Fruit fly (Drosophila melanogaster): ENCODE measurements around the gene CG11815.

Gene CG11815

DNA sequence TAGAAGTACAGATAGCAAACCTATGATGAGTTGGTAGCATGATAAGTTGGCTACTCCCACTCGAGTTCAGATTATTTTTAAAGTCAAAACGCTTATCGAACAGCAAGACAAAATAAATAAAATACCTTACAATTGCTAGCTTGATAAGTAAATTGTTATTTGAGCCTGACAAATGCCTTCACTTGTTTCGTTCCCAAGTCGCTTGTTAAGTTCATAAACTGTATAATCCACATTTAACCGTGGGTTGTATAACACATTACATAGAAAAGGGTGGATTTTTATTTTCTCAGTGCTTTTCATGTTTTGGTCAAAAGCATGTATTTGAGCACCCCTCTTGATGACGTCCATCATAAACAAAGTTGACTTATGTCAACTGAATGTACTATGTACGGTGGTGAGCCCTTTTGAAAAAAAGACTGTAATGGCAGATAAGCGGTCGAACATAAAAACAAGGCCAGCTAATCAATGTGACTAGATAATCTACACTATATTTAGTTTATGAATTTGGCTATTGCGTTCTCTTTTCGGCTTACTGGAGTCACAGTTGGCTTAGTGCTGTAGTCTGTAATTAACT, 2.1 kb downstream of the CG11815 start:
- TF ChIP-seq CG10348 (GFP tag; IDR thresholded peaks at IDR 0.05) (no peak), gl (tag; optimal IDR thresholded peaks at IDR 0.05) (no peak), Ets98B (GFP tag; IDR thresholded peaks at IDR 0.05) (no peak), CG32121 (GFP tag; IDR thresholded peaks at IDR 0.05) (no peak), CG15710 (tag; optimal IDR thresholded peaks at IDR 0.05) (no peak), CG17806 (tag; optimal IDR thresholded peaks at IDR 0.05) (no peak), Pif1B (GFP tag; optimal IDR thresholded peaks at IDR 0.05) (no peak), EcR (GFP tag; optimal IDR thresholded peaks at IDR 0.05) (no peak), CG9948 (tag; optimal IDR thresholded peaks at IDR 0.05) (no peak), fd96Ca (GFP tag; IDR thresholded peaks at IDR 0.05) (no peak), CG8159 (tag; optimal IDR thresholded peaks at IDR 0.05) (no peak), CG8301 (tag; optimal IDR thresholded peaks at IDR 0.05) (no peak), CG4496 (GFP tag; IDR thresholded peaks at IDR 0.05) (no peak), D1 (tag; optimal IDR thresholded peaks at IDR 0.05) (no peak), CG34367 (tag; optimal IDR thresholded peaks at IDR 0.05) (no peak), Snoo (tag; optimal IDR thresholded peaks at IDR 0.05) (no peak), CG12605 (GFP tag; IDR thresholded peaks at IDR 0.05) (no peak), Pif1A (GFP tag; optimal IDR thresholded peaks at IDR 0.05) (no peak), rn (GFP tag; IDR thresholded peaks at IDR 0.05) (no peak), CG13204 (GFP tag; optimal IDR thresholded peaks at IDR 0.05) (no peak)

dm6 chr3L:1968401-1968800, 2.6 kb downstream of the CG11815 start:
- TF ChIP-seq CG8301 (tag; optimal IDR thresholded peaks at IDR 0.05) (no peak), CG34367 (tag; optimal IDR thresholded peaks at IDR 0.05) (no peak), EcR (GFP tag; optimal IDR thresholded peaks at IDR 0.05) (no peak), Ets98B (GFP tag; IDR thresholded peaks at IDR 0.05) (no peak), CG10348 (GFP tag; IDR thresholded peaks at IDR 0.05) (no peak), CG32121 (GFP tag; IDR thresholded peaks at IDR 0.05) (no peak), CG9948 (tag; optimal IDR thresholded peaks at IDR 0.05) (no peak), CG13204 (GFP tag; optimal IDR thresholded peaks at IDR 0.05) (no peak), CG12605 (GFP tag; IDR thresholded peaks at IDR 0.05) (no peak), CG17806 (tag; optimal IDR thresholded peaks at IDR 0.05) (no peak), Snoo (tag; optimal IDR thresholded peaks at IDR 0.05) (no peak), fd96Ca (GFP tag; IDR thresholded peaks at IDR 0.05) (no peak), rn (GFP tag; IDR thresholded peaks at IDR 0.05) (no peak), gl (tag; optimal IDR thresholded peaks at IDR 0.05) (no peak), CG4496 (GFP tag; IDR thresholded peaks at IDR 0.05) (no peak), Pif1A (GFP tag; optimal IDR thresholded peaks at IDR 0.05) (no peak), D1 (tag; optimal IDR thresholded peaks at IDR 0.05) (no peak), CG15710 (tag; optimal IDR thresholded peaks at IDR 0.05) (no peak), CG8159 (tag; optimal IDR thresholded peaks at IDR 0.05) (no peak), CG14655 (GFP tag; optimal IDR thresholded peaks at IDR 0.05) (no peak)

- TF ChIP-seq CG12605 (GFP tag; IDR thresholded peaks at IDR 0.05), result no peak
- no peak for TF ChIP-seq CG32121 (GFP tag; IDR thresholded peaks at IDR 0.05)
- TF ChIP-seq gl (tag; optimal IDR thresholded peaks at IDR 0.05), result no peak
- TF ChIP-seq CG13204 (GFP tag; optimal IDR thresholded peaks at IDR 0.05), result no peak
- TF ChIP-seq CG9948 (tag; optimal IDR thresholded peaks at IDR 0.05), result no peak
- no peak for TF ChIP-seq CG4496 (GFP tag; IDR thresholded peaks at IDR 0.05)
Observed at dm6 chr3L:1967452-1968310, 3.3 kb downstream of the CG11815 start.

DNA sequence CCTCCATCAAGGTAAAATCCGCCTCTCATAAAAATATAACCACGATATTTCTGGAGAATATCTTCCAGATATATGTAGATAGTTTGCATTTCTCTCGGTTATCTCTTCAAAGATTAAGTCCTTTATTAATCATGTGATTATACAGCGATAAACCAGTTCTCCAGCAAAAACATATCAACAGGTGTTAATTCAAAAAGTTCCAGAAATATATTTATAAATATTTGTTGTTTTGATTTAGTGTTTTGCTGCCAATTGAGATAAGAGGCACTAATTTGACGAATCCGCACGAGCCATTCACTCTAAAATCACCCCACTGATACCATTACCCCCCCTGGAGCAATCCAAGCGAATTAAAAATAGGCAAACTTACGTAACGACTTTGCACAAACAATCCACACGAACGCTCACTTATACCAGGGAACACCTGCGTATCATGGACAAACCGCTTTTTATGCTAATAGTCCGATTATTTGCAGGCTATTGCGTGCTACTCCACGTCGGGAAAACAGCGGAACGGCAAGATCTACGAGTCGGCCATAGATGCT, 6.3 kb downstream of the CG11815 start:
- TF ChIP-seq CG8159 (tag; optimal IDR thresholded peaks at IDR 0.05), result no peak
- no peak for TF ChIP-seq Snoo (tag; optimal IDR thresholded peaks at IDR 0.05)
- TF ChIP-seq CG17806 (tag; optimal IDR thresholded peaks at IDR 0.05), result no peak
- no peak for TF ChIP-seq CG10348 (GFP tag; IDR thresholded peaks at IDR 0.05)
- no peak for TF ChIP-seq EcR (GFP tag; optimal IDR thresholded peaks at IDR 0.05)
- TF ChIP-seq CG34367 (tag; optimal IDR thresholded peaks at IDR 0.05), result no peak
- no peak for TF ChIP-seq CG15710 (tag; optimal IDR thresholded peaks at IDR 0.05)
- TF ChIP-seq rn (GFP tag; IDR thresholded peaks at IDR 0.05), result no peak
- TF ChIP-seq CG12605 (GFP tag; IDR thresholded peaks at IDR 0.05), result no peak
- no peak for TF ChIP-seq fd96Ca (GFP tag; IDR thresholded peaks at IDR 0.05)
- TF ChIP-seq Ets98B (GFP tag; IDR thresholded peaks at IDR 0.05), result no peak

dm6 chr3L:1964099-1964498, 6.9 kb downstream of the CG11815 start, which contains the start of gene mv:
Gene mv (minus strand): TSS chr3L:1964178.
- no peak for TF ChIP-seq CG10348 (GFP tag; IDR thresholded peaks at IDR 0.05)
- 0 out of 2 replicates have a peak, but pooled peaks have one; percentile 51 for TF ChIP-seq CG12605 (GFP tag; IDR thresholded peaks at IDR 0.05)
- no peak for TF ChIP-seq Snoo (tag; optimal IDR thresholded peaks at IDR 0.05)

dm6 chr3L:1962964-1963363, 8.0 kb downstream of the CG11815 start, which contains the start of gene SCOT:
Gene SCOT (plus strand): TSS chr3L:1963143.
- TF ChIP-seq CG34367 (tag; optimal IDR thresholded peaks at IDR 0.05), result peak; percentile 93
- peak; percentile 98 for TF ChIP-seq Ets98B (GFP tag; IDR thresholded peaks at IDR 0.05)
- TF ChIP-seq CG17806 (tag; optimal IDR thresholded peaks at IDR 0.05), result peak; percentile 92
- TF ChIP-seq D1 (tag; optimal IDR thresholded peaks at IDR 0.05), result no peak
- TF ChIP-seq CG15710 (tag; optimal IDR thresholded peaks at IDR 0.05), result peak; percentile 93
- TF ChIP-seq CG10348 (GFP tag; IDR thresholded peaks at IDR 0.05), result peak; percentile 91
- TF ChIP-seq Snoo (tag; optimal IDR thresholded peaks at IDR 0.05), result no peak
- TF ChIP-seq CG14655 (GFP tag; optimal IDR thresholded peaks at IDR 0.05), result peak; percentile 97
- TF ChIP-seq Pif1B (GFP tag; optimal IDR thresholded peaks at IDR 0.05), result peak; percentile 93
- TF ChIP-seq CG8159 (tag; optimal IDR thresholded peaks at IDR 0.05), result peak; percentile 89
- TF ChIP-seq EcR (GFP tag; optimal IDR thresholded peaks at IDR 0.05), result no peak
- TF ChIP-seq rn (GFP tag; IDR thresholded peaks at IDR 0.05), result peak; percentile 95
- TF ChIP-seq CG32121 (GFP tag; IDR thresholded peaks at IDR 0.05), result peak; percentile 97
- TF ChIP-seq fd96Ca (GFP tag; IDR thresholded peaks at IDR 0.05), result peak; percentile 98
- TF ChIP-seq Pif1A (GFP tag; optimal IDR thresholded peaks at IDR 0.05), result peak; percentile 95
- peak; percentile 95 for TF ChIP-seq CG8301 (tag; optimal IDR thresholded peaks at IDR 0.05)
- TF ChIP-seq CG13204 (GFP tag; optimal IDR thresholded peaks at IDR 0.05), result peak; percentile 82
- peak; percentile 87 for TF ChIP-seq CG9948 (tag; optimal IDR thresholded peaks at IDR 0.05)
- TF ChIP-seq CG12605 (GFP tag; IDR thresholded peaks at IDR 0.05), result peak; percentile 98
- peak; percentile 86 for TF ChIP-seq gl (tag; optimal IDR thresholded peaks at IDR 0.05)
- TF ChIP-seq CG4496 (GFP tag; IDR thresholded peaks at IDR 0.05), result peak; percentile 99
